Worm (Caenorhabditis elegans): ENCODE measurements around the gene Y82E9BL.18.

DNA sequence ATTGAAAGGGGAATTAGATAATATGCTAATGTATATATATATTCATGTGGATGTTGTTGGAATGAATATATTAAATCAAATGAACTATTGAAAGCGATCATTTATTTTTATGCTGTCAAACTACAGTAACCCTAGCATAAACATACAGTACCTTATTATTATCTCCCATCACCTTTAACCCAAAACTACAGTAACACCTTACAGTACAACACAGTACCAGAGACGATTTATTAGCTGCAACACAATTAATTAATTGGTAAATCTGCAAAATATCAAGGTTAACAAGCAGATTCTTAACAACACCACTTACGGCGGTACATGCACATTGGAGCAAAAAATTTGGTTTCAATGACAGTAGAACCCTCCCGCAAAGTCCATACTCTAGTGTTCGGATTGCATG is 28.7 kb downstream of the Y82E9BL.18 start, which contains the start of gene Y82E9BL.1:
- TF ChIP-seq snpc-4 (tag; optimal IDR thresholded peaks at IDR 0.05) (no peak), unc-39 (tag; optimal IDR thresholded peaks at IDR 0.05) (no peak), aha-1 (tag) (no peak), mdl-1 (tag; optimal IDR thresholded peaks at IDR 0.05) (no peak), dmd-8 (GFP tag; IDR thresholded peaks at IDR 0.05) (no peak), T20F7.1 (GFP tag; optimal IDR thresholded peaks at IDR 0.05) (no peak)

Data from whole organism, L4 larva.